Worm (Caenorhabditis elegans) whole organism, L4/young adult: ENCODE measurements around the gene hot-1.

Experiments used
- W03F9.2 ChIP-seq: fragments of 150-350 bp; optimal IDR thresholded peaks from 2 replicates; lab custom pipeline; 2014; ENCODE audit warnings: missing biosample characterization, missing genetic modification characterization
- dao-5 ChIP-seq: sonication (generic microtip); optimal IDR thresholded peaks from 2 replicates; lab custom pipeline; 2016; ENCODE audit warnings: missing genotype, missing genetic modification characterization, moderate library complexity, missing compliant biosample characterization
- him-1 ChIP-seq: sonication (generic microtip); optimal IDR thresholded peaks from 2 replicates; lab custom pipeline; 2016; ENCODE audit warnings: missing genotype, missing genetic modification reagents, missing genetic modification characterization, missing compliant biosample characterization

ce11 chrV:14620311-14620710 lies 624 bp upstream of the hot-1 start:
- TF ChIP-seq him-1 (tag; lab: Kevin White, UChicago) (no peak), W03F9.2 (tag; lab: Kevin White, UChicago) (no peak), dao-5 (tag; lab: Kevin White, UChicago) (no peak)
